Worm (Caenorhabditis elegans): Measurements from ENCODE around the gene ZK697.14.

ZK697.14 gene

ce11 chrV:1743205-1743870, 12.2 kb downstream of the ZK697.14 start, which contains the start of gene nhr-256 (continued):
- TF ChIP-seq nhr-76 (tag; optimal IDR thresholded peaks at IDR 0.05), result no peak
- TF ChIP-seq pqm-1 (tag; optimal IDR thresholded peaks at IDR 0.05), result peak; percentile 95

ce11 chrV:1741074-1741473, 14.4 kb downstream of the ZK697.14 start, which contains the start of gene srab-25:
srab-25 (minus strand) TSS chrV:1741174.
- TF ChIP-seq lsy-12 (tag; optimal IDR thresholded peaks at IDR 0.05) (no peak), elt-2 (tag; optimal IDR thresholded peaks at IDR 0.05) (no peak), daf-12 (tag; optimal IDR thresholded peaks at IDR 0.05) (no peak), unc-62 (GFP tag; optimal IDR thresholded peaks at IDR 0.05) (no peak), aly-2 (tag; optimal IDR thresholded peaks at IDR 0.05) (no peak), ama-1 (optimal IDR thresholded peaks at IDR 0.05) (no peak), tbx-2 (tag; optimal IDR thresholded peaks at IDR 0.05) (no peak), mml-1 (tag; optimal IDR thresholded peaks at IDR 0.05) (no peak), ceh-16 (tag; optimal IDR thresholded peaks at IDR 0.05) (no peak)

DNA sequence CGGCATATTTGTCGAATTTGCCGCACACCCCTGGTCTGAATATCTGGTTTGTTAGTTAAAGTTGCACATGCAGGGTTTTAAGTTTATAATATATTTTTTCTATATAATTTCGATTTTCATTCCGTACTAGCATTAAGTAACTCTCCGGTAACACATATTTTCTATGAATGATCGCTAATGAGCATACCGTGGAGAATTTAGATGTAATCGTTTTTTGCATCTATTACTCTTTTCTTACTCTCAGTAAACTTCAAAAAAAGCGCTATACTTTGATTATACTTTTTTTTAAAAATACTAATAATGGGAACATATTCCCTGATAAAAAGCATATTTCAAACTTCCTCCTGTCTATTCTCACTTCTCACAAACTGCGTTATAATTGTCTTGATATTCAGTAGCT, 20.9 kb downstream of the ZK697.14 start, which contains the start of gene str-160:
str-160 (plus strand) TSS at position 301 of the 400 bp plus-strand sequence.
- TF ChIP-seq lin-39 (tag; optimal IDR thresholded peaks at IDR 0.05) (no peak), nhr-67 (tag; optimal IDR thresholded peaks at IDR 0.05) (no peak), nhr-28 (tag; optimal IDR thresholded peaks at IDR 0.05) (no peak), unc-62 (GFP tag; optimal IDR thresholded peaks at IDR 0.05) (no peak), ceh-28 (tag; optimal IDR thresholded peaks at IDR 0.05) (no peak), nhr-23 (tag; optimal IDR thresholded peaks at IDR 0.05) (no peak), egl-27 (tag; optimal IDR thresholded peaks at IDR 0.05) (no peak)

DNA sequence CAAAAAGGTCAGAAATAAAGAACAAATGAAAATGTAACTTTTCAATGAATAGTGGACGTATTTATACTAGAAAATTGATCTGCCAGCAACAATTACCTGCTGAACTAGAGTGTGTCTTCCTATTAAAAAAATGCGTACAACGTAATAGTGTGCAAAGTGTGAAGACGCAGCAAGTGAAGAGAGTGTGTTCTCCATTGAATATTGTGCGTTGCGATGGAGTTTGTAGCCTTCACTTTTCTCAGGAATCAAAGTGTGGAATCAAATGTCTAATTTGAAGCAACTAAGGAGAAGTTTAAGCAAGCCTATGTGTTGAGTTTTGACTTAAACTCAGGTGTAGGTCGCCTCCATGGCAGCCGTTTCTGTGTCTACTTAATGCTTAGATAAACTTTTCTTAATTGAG, 23.6 kb downstream of the ZK697.14 start, which contains the start of gene gst-21:
gst-21 (minus strand) TSS at position 101 of the 400 bp plus-strand sequence.
- TF ChIP-seq jun-1 (tag; optimal IDR thresholded peaks at IDR 0.05) (no peak), elt-1 (tag; optimal IDR thresholded peaks at IDR 0.05) (no peak)

DNA sequence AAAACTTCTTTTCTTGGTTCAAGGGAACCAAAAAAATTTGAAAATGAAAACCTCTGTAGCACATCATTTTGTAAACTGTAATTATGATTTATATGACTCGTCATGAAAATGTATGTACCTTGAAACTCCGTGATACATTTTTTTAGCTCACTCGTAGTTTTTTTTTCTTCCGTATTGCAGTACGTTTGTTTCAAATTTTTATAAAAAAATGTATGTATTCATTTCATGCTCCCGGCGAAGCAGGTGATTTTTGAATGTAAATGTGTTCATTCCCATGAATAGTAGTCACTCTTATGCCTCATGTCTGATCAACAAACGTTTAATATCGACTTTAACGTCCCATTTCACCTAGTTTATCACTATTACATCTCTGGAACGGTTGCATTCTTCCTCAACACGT, 30.1 kb downstream of the ZK697.14 start, which contains the start of gene sri-27:
sri-27 (plus strand) TSS at position 301 of the 400 bp plus-strand sequence.
- no peak for TF ChIP-seq R02D3.7 (tag; optimal IDR thresholded peaks at IDR 0.05)
- TF ChIP-seq lin-39 (tag; optimal IDR thresholded peaks at IDR 0.05), result no peak
- no peak for TF ChIP-seq mml-1 (tag; optimal IDR thresholded peaks at IDR 0.05)
- no peak for TF ChIP-seq nhr-23 (tag; optimal IDR thresholded peaks at IDR 0.05)
- TF ChIP-seq nhr-67 (tag; optimal IDR thresholded peaks at IDR 0.05), result no peak
- TF ChIP-seq ceh-82 (tag; optimal IDR thresholded peaks at IDR 0.05), result no peak
- TF ChIP-seq eor-1 (tag; optimal IDR thresholded peaks at IDR 0.05), result no peak

ce11 chrV:1721966-1722365, 33.5 kb downstream of the ZK697.14 start, which contains the start of gene srw-101:
srw-101 (plus strand) TSS chrV:1722266.
- TF ChIP-seq elt-1 (tag; optimal IDR thresholded peaks at IDR 0.05), result no peak
- TF ChIP-seq pqm-1 (tag; optimal IDR thresholded peaks at IDR 0.05), result no peak
- no peak for TF ChIP-seq egl-5 (tag; optimal IDR thresholded peaks at IDR 0.05)

ce11 chrV:1719927-1720326, 35.6 kb downstream of the ZK697.14 start, which contains the start of gene srw-102:
srw-102 (plus strand) TSS chrV:1720227.
- TF ChIP-seq daf-12 (tag; optimal IDR thresholded peaks at IDR 0.05) (no peak), pqm-1 (tag; optimal IDR thresholded peaks at IDR 0.05) (no peak), elt-3 (tag; optimal IDR thresholded peaks at IDR 0.05) (no peak), elt-2 (tag; optimal IDR thresholded peaks at IDR 0.05) (no peak), tbx-2 (tag; optimal IDR thresholded peaks at IDR 0.05) (no peak), unc-62 (GFP tag; optimal IDR thresholded peaks at IDR 0.05) (no peak), ceh-16 (tag; optimal IDR thresholded peaks at IDR 0.05) (no peak), nhr-23 (tag; optimal IDR thresholded peaks at IDR 0.05) (no peak), ama-1 (optimal IDR thresholded peaks at IDR 0.05) (no peak), ztf-4 (tag; optimal IDR thresholded peaks at IDR 0.05) (no peak), mml-1 (tag; optimal IDR thresholded peaks at IDR 0.05) (no peak), zag-1 (tag; optimal IDR thresholded peaks at IDR 0.05) (no peak), nhr-237 (tag; optimal IDR thresholded peaks at IDR 0.05) (no peak), lsy-12 (tag; optimal IDR thresholded peaks at IDR 0.05) (no peak), snpc-4 (tag; optimal IDR thresholded peaks at IDR 0.05) (no peak), R02D3.7 (tag; optimal IDR thresholded peaks at IDR 0.05) (no peak), eor-1 (tag; optimal IDR thresholded peaks at IDR 0.05) (no peak), jun-1 (tag; optimal IDR thresholded peaks at IDR 0.05) (no peak), ceh-28 (tag; optimal IDR thresholded peaks at IDR 0.05) (no peak), lin-39 (tag; optimal IDR thresholded peaks at IDR 0.05) (no peak)

Data from whole organism, L3 larva.